Worm (Caenorhabditis elegans): ENCODE measurements around the gene Y59E9AL.36.
"Not testable (repeated sequence)": the region's sequence is repeated elsewhere in the genome, so short reads cannot be mapped to it uniquely, and the experiment has no call there.

DNA sequence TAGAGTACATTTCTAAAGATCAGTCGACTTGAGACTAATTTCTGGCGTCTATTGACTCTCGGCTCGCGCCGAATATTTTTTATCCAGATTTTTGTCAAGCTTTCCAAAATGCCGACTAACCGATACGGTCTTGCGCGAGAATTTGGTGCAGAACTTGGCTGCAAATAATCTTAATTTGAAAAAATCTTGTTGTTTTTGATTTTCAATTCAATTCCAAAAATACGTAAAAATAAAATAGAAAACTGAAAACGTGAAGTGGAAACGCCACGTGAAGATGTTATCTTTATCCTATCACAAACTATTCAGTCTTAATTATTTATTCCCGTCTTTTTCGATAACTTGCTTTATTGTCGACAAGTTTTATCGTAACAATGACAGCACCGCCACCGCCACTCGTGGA is 49.1 kb upstream of the Y59E9AL.36 start, which contains the start of gene ttbk-2.1:
- not testable (repeated sequence) for TF ChIP-seq him-1, dao-5 (tag; optimal IDR thresholded peaks at IDR 0.05)

Data from whole organism, L4/young adult.